Fruit fly (Drosophila melanogaster): ENCODE measurements around the gene CG3769.

The CG3769 gene

dm6 chr2L:9448322-9449256, 13.4 kb downstream of the CG3769 start:
- TF ChIP-seq ttk (optimal IDR thresholded peaks at IDR 0.05) = no peak

- no peak for TF ChIP-seq insv (optimal IDR thresholded peaks at IDR 0.05)
These were observed 14.2 kb downstream of the CG3769 start for dm6 chr2L:9449257-9449972.

- TF ChIP-seq h (optimal IDR thresholded peaks at IDR 0.05) (no peak), Myc (optimal IDR thresholded peaks at IDR 0.05) (no peak), psq (optimal IDR thresholded peaks at IDR 0.05) (no peak), ttk (optimal IDR thresholded peaks at IDR 0.05) (no peak), insv (optimal IDR thresholded peaks at IDR 0.05) (no peak), Sin3A (optimal IDR thresholded peaks at IDR 0.05) (no peak)
These were observed 17.8 kb downstream of the CG3769 start for dm6 chr2L:9452959-9453358.

dm6 chr2L:9454369-9455054, 19.3 kb downstream of the CG3769 start:
- no peak for TF ChIP-seq psq (optimal IDR thresholded peaks at IDR 0.05)
- TF ChIP-seq Sin3A (optimal IDR thresholded peaks at IDR 0.05) = no peak
- no peak for TF ChIP-seq h (optimal IDR thresholded peaks at IDR 0.05)
- no peak for TF ChIP-seq insv (optimal IDR thresholded peaks at IDR 0.05)
- TF ChIP-seq Myc (optimal IDR thresholded peaks at IDR 0.05) = no peak
- no peak for TF ChIP-seq ttk (optimal IDR thresholded peaks at IDR 0.05)

- TF ChIP-seq psq (optimal IDR thresholded peaks at IDR 0.05) (no peak), insv (optimal IDR thresholded peaks at IDR 0.05) (no peak), h (optimal IDR thresholded peaks at IDR 0.05) (no peak), Sin3A (optimal IDR thresholded peaks at IDR 0.05) (no peak), Myc (optimal IDR thresholded peaks at IDR 0.05) (no peak), ttk (optimal IDR thresholded peaks at IDR 0.05) (no peak)
These were observed 20.0 kb downstream of the CG3769 start for dm6 chr2L:9455157-9455556.

- TF ChIP-seq insv (optimal IDR thresholded peaks at IDR 0.05) = no peak
- TF ChIP-seq ttk (optimal IDR thresholded peaks at IDR 0.05) = no peak
- no peak for TF ChIP-seq h (optimal IDR thresholded peaks at IDR 0.05)
- TF ChIP-seq psq (optimal IDR thresholded peaks at IDR 0.05) = no peak
- no peak for TF ChIP-seq Myc (optimal IDR thresholded peaks at IDR 0.05)
- no peak for TF ChIP-seq Sin3A (optimal IDR thresholded peaks at IDR 0.05)
These were observed 22.3 kb downstream of the CG3769 start for dm6 chr2L:9457456-9457855.

dm6 chr2L:9457865-9458264, 22.7 kb downstream of the CG3769 start:
- no peak for TF ChIP-seq Sin3A (optimal IDR thresholded peaks at IDR 0.05)
- no peak for TF ChIP-seq Myc (optimal IDR thresholded peaks at IDR 0.05)
- no peak for TF ChIP-seq ttk (optimal IDR thresholded peaks at IDR 0.05)
- no peak for TF ChIP-seq h (optimal IDR thresholded peaks at IDR 0.05)

- TF ChIP-seq ttk (optimal IDR thresholded peaks at IDR 0.05) = no peak
- no peak for TF ChIP-seq Sin3A (optimal IDR thresholded peaks at IDR 0.05)
- no peak for TF ChIP-seq insv (optimal IDR thresholded peaks at IDR 0.05)
- no peak for TF ChIP-seq h (optimal IDR thresholded peaks at IDR 0.05)
- TF ChIP-seq psq (optimal IDR thresholded peaks at IDR 0.05) = no peak
- TF ChIP-seq Myc (optimal IDR thresholded peaks at IDR 0.05) = no peak
These were observed 24.3 kb downstream of the CG3769 start for dm6 chr2L:9459372-9460091.

- TF ChIP-seq Sin3A (optimal IDR thresholded peaks at IDR 0.05) (no peak), Myc (optimal IDR thresholded peaks at IDR 0.05) (no peak), ttk (optimal IDR thresholded peaks at IDR 0.05) (no peak), h (optimal IDR thresholded peaks at IDR 0.05) (no peak), psq (optimal IDR thresholded peaks at IDR 0.05) (no peak), insv (optimal IDR thresholded peaks at IDR 0.05) (no peak)
These were observed 24.9 kb downstream of the CG3769 start for dm6 chr2L:9460092-9460473.

- TF ChIP-seq insv (optimal IDR thresholded peaks at IDR 0.05) (no peak), Myc (optimal IDR thresholded peaks at IDR 0.05) (no peak), h (optimal IDR thresholded peaks at IDR 0.05) (no peak), ttk (optimal IDR thresholded peaks at IDR 0.05) (no peak), psq (optimal IDR thresholded peaks at IDR 0.05) (no peak)
These were observed 29.4 kb downstream of the CG3769 start for dm6 chr2L:9464455-9465063.

- TF ChIP-seq Myc (optimal IDR thresholded peaks at IDR 0.05) (no peak), ttk (optimal IDR thresholded peaks at IDR 0.05) (no peak), psq (optimal IDR thresholded peaks at IDR 0.05) (no peak), h (optimal IDR thresholded peaks at IDR 0.05) (no peak), insv (optimal IDR thresholded peaks at IDR 0.05) (no peak), Sin3A (optimal IDR thresholded peaks at IDR 0.05) (no peak)
These were observed 32.2 kb downstream of the CG3769 start for dm6 chr2L:9467392-9467791.

Data from Kc167 (cell line).